Worm (Caenorhabditis elegans) whole organism, L2 larva: ENCODE data around the gene sre-56.

Experiments
- Y55F3AM.14 ChIP-seq: fragments of 200-800 bp; sonication (Bioruptor generic); optimal IDR thresholded peaks from 2 replicates; lab custom pipeline; 2018; ENCODE audit warnings: mild to moderate bottlenecking, missing genetic modification characterization, missing compliant biosample characterization
- aly-2 ChIP-seq: fragments of 150-350 bp; optimal IDR thresholded peaks from 2 replicates; lab custom pipeline; 2014; ENCODE audit warnings: missing biosample characterization, missing genetic modification characterization
- ama-1 ChIP-seq: fragments of 150-350 bp; optimal IDR thresholded peaks from 2 replicates; lab custom pipeline; 2018; ENCODE audit warnings: inconsistent platforms
- egl-27 ChIP-seq: sonication (generic microtip); optimal IDR thresholded peaks from 3 replicates; lab custom pipeline; 2017; ENCODE audit warnings: missing biosample characterization, missing genetic modification reagents, missing genetic modification characterization
- elt-1 ChIP-seq: fragments of 150-350 bp; optimal IDR thresholded peaks from 2 replicates; lab custom pipeline; 2014; ENCODE audit warnings: missing biosample characterization, missing genetic modification characterization
- fos-1 ChIP-seq: fragments of 150-350 bp; optimal IDR thresholded peaks from 2 replicates; lab custom pipeline; 2014; ENCODE audit warnings: missing biosample characterization, missing genetic modification characterization
- mdl-1 ChIP-seq, 2 experiments: fragments of 150-350 bp in 1 of 2; sonication (generic microtip) in 1 of 2; optimal IDR thresholded peaks; 2 replicates each; lab custom pipeline; 2017; ENCODE audit warnings: missing biosample characterization in 2 of 2, missing genetic modification characterization in 2 of 2
- nhr-12 ChIP-seq: fragments of 150-350 bp; optimal IDR thresholded peaks from 2 replicates; lab custom pipeline; 2014; ENCODE audit warnings: missing biosample characterization, missing genetic modification characterization
- snpc-4 ChIP-seq: fragments of 150-350 bp; optimal IDR thresholded peaks from 2 replicates; lab custom pipeline; 2014; ENCODE audit warnings: missing biosample characterization, missing genetic modification characterization
- zag-1 ChIP-seq: fragments of 150-350 bp; optimal IDR thresholded peaks from 2 replicates; lab custom pipeline; 2014; ENCODE audit warnings: missing biosample characterization, missing genetic modification characterization

DNA sequence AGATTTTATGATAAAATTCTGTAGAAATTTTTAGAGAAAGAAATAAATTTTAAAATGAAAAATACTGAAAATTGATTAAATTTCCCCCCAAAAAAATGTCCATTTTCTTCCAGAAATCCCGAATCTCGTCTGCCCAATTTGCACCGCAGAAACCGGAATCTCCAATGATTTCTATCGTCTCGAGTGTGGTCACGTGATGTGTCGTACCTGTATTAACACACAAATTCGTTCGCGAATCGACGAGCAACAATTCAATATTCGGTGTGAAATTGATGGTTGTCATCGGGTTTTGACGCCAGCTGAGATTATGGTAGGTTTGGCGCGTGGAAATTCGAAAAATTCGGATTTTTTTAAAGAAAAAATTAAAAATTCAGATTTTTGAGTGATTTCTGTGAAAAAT is 27.7 kb upstream of the sre-56 start:
- no peak for TF ChIP-seq egl-27 (tag; lab: Kevin White, UChicago)
- TF ChIP-seq nhr-12 (tag; lab: Kevin White, UChicago), result no peak
- TF ChIP-seq Y55F3AM.14 (GFP tag; lab: Kevin White, UChicago), result no peak
- TF ChIP-seq snpc-4 (tag; lab: Kevin White, UChicago), result no peak
- TF ChIP-seq elt-1, result no peak
- no peak for TF ChIP-seq aly-2
- TF ChIP-seq zag-1 (tag; lab: Kevin White, UChicago), result no peak
- no peak for TF ChIP-seq mdl-1 (tag; optimal IDR thresholded peaks at IDR 0.05; lab: Kevin White, UChicago)
- no peak for TF ChIP-seq fos-1
- TF ChIP-seq ama-1, result no peak
